Worm (Caenorhabditis elegans): ENCODE measurements around the gene srh-271.

The srh-271 gene

DNA sequence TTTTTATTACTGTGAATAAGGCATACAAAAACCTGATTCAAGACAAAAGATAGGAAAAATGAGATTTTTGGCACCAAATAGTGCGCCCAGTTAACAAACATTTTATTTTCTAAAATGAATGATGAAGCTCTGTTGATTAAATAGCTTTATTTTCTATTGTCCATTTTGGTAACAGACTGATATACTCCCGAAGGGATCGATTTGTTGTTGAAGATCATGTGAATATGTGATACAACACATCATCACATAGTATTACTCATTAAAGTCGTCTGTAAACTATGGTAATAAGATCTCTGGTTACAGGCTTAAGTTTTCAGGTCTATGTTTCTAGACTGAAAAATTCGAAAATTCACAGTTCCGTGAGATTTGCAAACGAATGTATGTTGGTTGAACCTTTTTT is 48.7 kb downstream of the srh-271 start, which contains the start of gene srj-20:
TSS of gene srj-20 (minus strand) at position 101 of the 400 bp plus-strand sequence.
- TF ChIP-seq hsf-1 (GFP tag; IDR thresholded peaks at IDR 0.05) (no peak), B0019.2 (GFP tag; conservative IDR thresholded peaks at IDR 0.05) (no peak), ekl-4 (GFP tag; IDR thresholded peaks at IDR 0.05) (no peak), egl-18 (GFP tag; IDR thresholded peaks at IDR 0.05) (no peak), snpc-4 (GFP tag; optimal IDR thresholded peaks at IDR 0.05) (no peak), snpc-4 (tag; optimal IDR thresholded peaks at IDR 0.05) (no peak), mes-4 (tag; optimal IDR thresholded peaks at IDR 0.05) (no peak), B0261.1 (tag; optimal IDR thresholded peaks at IDR 0.05) (no peak), hrde-1 (tag; optimal IDR thresholded peaks at IDR 0.05; ENCODE audit: borderline replicate concordance) (no peak)

DNA sequence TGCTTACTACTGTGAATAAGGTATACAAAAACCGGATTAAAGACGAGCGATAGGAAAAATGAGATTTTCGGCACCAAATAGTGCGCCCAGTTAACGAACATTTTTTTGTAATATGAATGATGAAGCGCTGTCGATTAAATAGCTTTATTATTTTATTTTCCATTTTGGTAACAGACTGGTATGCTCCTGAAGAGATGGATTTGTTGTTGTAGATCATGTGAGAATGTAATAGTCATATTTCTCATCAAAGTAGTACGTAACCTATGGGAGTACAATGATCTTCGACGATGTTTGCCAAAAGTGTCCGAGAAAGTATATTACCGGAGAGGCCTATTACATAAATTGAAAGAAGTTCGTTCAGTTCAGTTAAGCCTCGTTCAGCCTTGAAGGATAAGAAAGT is 51.1 kb downstream of the srh-271 start, which contains the start of gene srj-19:
TSS of gene srj-19 (minus strand) at position 101 of the 400 bp plus-strand sequence.
- TF ChIP-seq somi-1 (GFP tag; optimal IDR thresholded peaks at IDR 0.05) (no peak), lsl-1 (GFP tag; optimal IDR thresholded peaks at IDR 0.05) (no peak), nhr-179 (tag; optimal IDR thresholded peaks at IDR 0.05) (no peak), ztf-22 (GFP tag; optimal IDR thresholded peaks at IDR 0.05) (no peak), C06A6.2 (GFP tag; conservative IDR thresholded peaks at IDR 0.05) (no peak), lin-35 (GFP tag; optimal IDR thresholded peaks at IDR 0.05) (no peak)
